Worm (Caenorhabditis elegans) whole organism, midembryonic: ENCODE results near the gene Y57E12AR.1.

ENCODE experiments used
- T22C8.4 ChIP-seq: fragments of 200-800 bp; sonication (Bioruptor generic); IDR thresholded peaks from 2 replicates; pipeline ENCODE4 v1.3.6; 2022; ENCODE audit warnings: missing genetic modification characterization, missing compliant biosample characterization
- cog-1 ChIP-seq: sonication (generic microtip); optimal IDR thresholded peaks from 2 replicates; lab custom pipeline; 2016; ENCODE audit warnings: missing genetic modification characterization, missing compliant biosample characterization
- flt-1 ChIP-seq: fragments of 200-800 bp; sonication (Bioruptor generic); IDR thresholded peaks from 2 replicates; pipeline ENCODE4 v1.3.6; 2022; ENCODE audit warnings: missing genetic modification characterization, missing compliant biosample characterization
- klf-2 ChIP-seq: fragments of 200-800 bp; sonication (Bioruptor generic); conservative IDR thresholded peaks from 2 replicates; pipeline ENCODE4 v1.3.6; 2022; ENCODE audit warnings: missing genetic modification reagents, missing genetic modification characterization, missing compliant biosample characterization
- med-1 ChIP-seq: sonication (generic microtip); optimal IDR thresholded peaks from 2 replicates; lab custom pipeline; 2017; ENCODE audit warnings: missing genetic modification characterization, mild to moderate bottlenecking, missing compliant biosample characterization, antibody characterized with exemption, missing genetic modification reagents; ENCODE audit not compliant: insufficient read depth
- ref-1 ChIP-seq: fragments of 200-800 bp; sonication (Bioruptor generic); conservative IDR thresholded peaks from 2 replicates; pipeline ENCODE4 v1.3.6; 2022; ENCODE audit warnings: missing genetic modification reagents, missing genetic modification characterization, missing compliant biosample characterization
- tab-1 ChIP-seq: fragments of 200-800 bp; sonication (Bioruptor generic); IDR thresholded peaks from 2 replicates; pipeline ENCODE4 v1.3.6; 2022; ENCODE audit warnings: missing genetic modification characterization, missing compliant biosample characterization
- ztf-23 ChIP-seq: fragments of 200-800 bp; sonication (Bioruptor generic); IDR thresholded peaks from 2 replicates; pipeline ENCODE4 v1.3.6; 2022; ENCODE audit warnings: missing genetic modification reagents, missing genetic modification characterization, missing compliant biosample characterization
- ztf-29 ChIP-seq: fragments of 200-800 bp; sonication (Bioruptor generic); IDR thresholded peaks from 2 replicates; pipeline ENCODE4 v1.3.6; 2022; ENCODE audit warnings: missing genetic modification reagents, missing genetic modification characterization, missing compliant biosample characterization

The Y57E12AR.1 gene

ce11 chrV:7093720-7094401 lies 28.7 kb upstream of the Y57E12AR.1 start, which contains the start of gene nhr-135:
nhr-135 (minus strand) TSS chrV:7093770.
- TF ChIP-seq T22C8.4 (GFP tag; lab: Robert Waterston, UW) (peak; percentile 38; the same call in 1 of the 2 replicates), ztf-29 (GFP tag; lab: Robert Waterston, UW) (no peak), flt-1 (GFP tag; lab: Robert Waterston, UW) (no peak), tab-1 (GFP tag; lab: Robert Waterston, UW) (no peak), ztf-23 (no peak), med-1 (GFP tag; lab: Kevin White, UChicago) (no peak)

- TF ChIP-seq T22C8.4 (GFP tag; lab: Robert Waterston, UW) = no peak
Observed at ce11 chrV:7091287-7091686, 26.2 kb upstream of the Y57E12AR.1 start, which contains the start of gene nhr-286. nhr-286 (minus strand) TSS chrV:7091610.

- no peak for TF ChIP-seq ref-1
- TF ChIP-seq ztf-23 = no peak
- TF ChIP-seq flt-1 (GFP tag; lab: Robert Waterston, UW) = no peak
- no peak for TF ChIP-seq ztf-29 (GFP tag; lab: Robert Waterston, UW)
- no peak for TF ChIP-seq tab-1 (GFP tag; lab: Robert Waterston, UW)
- TF ChIP-seq cog-1 (tag; lab: Kevin White, UChicago) = no peak
- TF ChIP-seq klf-2 = no peak
- no peak for TF ChIP-seq T22C8.4 (GFP tag; lab: Robert Waterston, UW)
- no peak for TF ChIP-seq med-1 (GFP tag; lab: Kevin White, UChicago)
Observed at ce11 chrV:7089217-7089616, 24.1 kb upstream of the Y57E12AR.1 start.

- TF ChIP-seq med-1 (GFP tag; lab: Kevin White, UChicago) (no peak), cog-1 (tag; lab: Kevin White, UChicago) (no peak), flt-1 (GFP tag; lab: Robert Waterston, UW) (no peak), ref-1 (no peak), T22C8.4 (GFP tag; lab: Robert Waterston, UW) (no peak), ztf-29 (GFP tag; lab: Robert Waterston, UW) (no peak), ztf-23 (no peak), klf-2 (no peak)
Observed at ce11 chrV:7087340-7087739, 22.2 kb upstream of the Y57E12AR.1 start.

ce11 chrV:7085518-7086104 lies 20.5 kb upstream of the Y57E12AR.1 start, which contains the start of gene VC5.2:
VC5.2 (plus strand) TSS chrV:7085956.
- TF ChIP-seq flt-1 (GFP tag; lab: Robert Waterston, UW) = no peak
- TF ChIP-seq cog-1 (tag; lab: Kevin White, UChicago) = no peak
- TF ChIP-seq ztf-23 = no peak
- TF ChIP-seq ztf-29 (GFP tag; lab: Robert Waterston, UW) = no peak

ce11 chrV:7084612-7085139 lies 19.6 kb upstream of the Y57E12AR.1 start, which contains the start of gene mys-1:
mys-1 (minus strand) TSS chrV:7084662.
- TF ChIP-seq ref-1 (no peak), ztf-23 (peak; percentile 70)

ce11 chrV:7079388-7079787 lies 14.3 kb upstream of the Y57E12AR.1 start:
- TF ChIP-seq cog-1 (tag; lab: Kevin White, UChicago) (no peak), T22C8.4 (GFP tag; lab: Robert Waterston, UW) (no peak)

- no peak for TF ChIP-seq T22C8.4 (GFP tag; lab: Robert Waterston, UW)
- TF ChIP-seq klf-2 = no peak
- no peak for TF ChIP-seq ztf-23
- no peak for TF ChIP-seq flt-1 (GFP tag; lab: Robert Waterston, UW)
- no peak for TF ChIP-seq tab-1 (GFP tag; lab: Robert Waterston, UW)
- TF ChIP-seq cog-1 (tag; lab: Kevin White, UChicago) = no peak
- no peak for TF ChIP-seq med-1 (GFP tag; lab: Kevin White, UChicago)
- TF ChIP-seq ref-1 = no peak
- no peak for TF ChIP-seq ztf-29 (GFP tag; lab: Robert Waterston, UW)
Observed at ce11 chrV:7078765-7079164, 13.6 kb upstream of the Y57E12AR.1 start.

- no peak for TF ChIP-seq T22C8.4 (GFP tag; lab: Robert Waterston, UW)
- TF ChIP-seq ztf-29 (GFP tag; lab: Robert Waterston, UW) = no peak
- no peak for TF ChIP-seq ztf-23
- no peak for TF ChIP-seq ref-1
- no peak for TF ChIP-seq cog-1 (tag; lab: Kevin White, UChicago)
- no peak for TF ChIP-seq med-1 (GFP tag; lab: Kevin White, UChicago)
Observed at ce11 chrV:7076161-7076560, 11.0 kb upstream of the Y57E12AR.1 start.

- TF ChIP-seq ztf-23 (no peak), tab-1 (GFP tag; lab: Robert Waterston, UW) (no peak), T22C8.4 (GFP tag; lab: Robert Waterston, UW) (no peak), flt-1 (GFP tag; lab: Robert Waterston, UW) (no peak), klf-2 (no peak), ref-1 (no peak), ztf-29 (GFP tag; lab: Robert Waterston, UW) (no peak), med-1 (GFP tag; lab: Kevin White, UChicago) (no peak), cog-1 (tag; lab: Kevin White, UChicago) (no peak)
Observed at ce11 chrV:7075646-7076045, 10.5 kb upstream of the Y57E12AR.1 start, which contains the start of gene npa-1. npa-1 (plus strand) TSS chrV:7075787.
